Worm (Caenorhabditis elegans) whole organism, mixed stage, embryonic: ENCODE data around the gene acly-1.

Source experiments
- bed-3 ChIP-seq: fragments of 200-800 bp; sonication (Bioruptor generic); optimal IDR thresholded peaks from 3 replicates; lab custom pipeline; 2018; ENCODE audit warnings: mild to moderate bottlenecking, missing genetic modification characterization, moderate library complexity, missing compliant biosample characterization
- blmp-1 ChIP-seq: fragments of 150-350 bp; optimal IDR thresholded peaks from 2 replicates; lab custom pipeline; 2014; ENCODE audit warnings: missing biosample characterization, missing genetic modification characterization
- ceh-39 ChIP-seq: fragments of 150-350 bp; optimal IDR thresholded peaks from 2 replicates; lab custom pipeline; 2014; ENCODE audit warnings: missing biosample characterization, missing genetic modification characterization
- ceh-43 ChIP-seq: fragments of 200-800 bp; sonication (Bioruptor generic); optimal IDR thresholded peaks from 2 replicates; lab custom pipeline; 2018; ENCODE audit warnings: mild to moderate bottlenecking, missing genetic modification characterization, moderate library complexity, missing compliant biosample characterization
- ceh-83 ChIP-seq: fragments of 200-800 bp; sonication (Bioruptor generic); optimal IDR thresholded peaks from 2 replicates; lab custom pipeline; 2018; ENCODE audit warnings: mild to moderate bottlenecking, missing genetic modification characterization, missing compliant biosample characterization
- ces-1 ChIP-seq: fragments of 150-350 bp; optimal IDR thresholded peaks from 2 replicates; lab custom pipeline; 2014; ENCODE audit warnings: missing biosample characterization, missing genetic modification reagents, missing genetic modification characterization
- cnd-1 ChIP-seq: fragments of 200-800 bp; sonication (Bioruptor generic); optimal IDR thresholded peaks from 2 replicates; lab custom pipeline; 2018; ENCODE audit warnings: mild to moderate bottlenecking, missing genetic modification characterization, missing compliant biosample characterization
- drap-1 ChIP-seq: fragments of 200-800 bp; sonication (Bioruptor generic); optimal IDR thresholded peaks from 3 replicates; lab custom pipeline; 2018; ENCODE audit warnings: mild to moderate bottlenecking, missing genetic modification characterization, missing compliant biosample characterization
- elt-1 ChIP-seq: sonication (generic microtip); optimal IDR thresholded peaks from 2 replicates; lab custom pipeline; 2017; ENCODE audit warnings: missing genetic modification characterization, mild to moderate bottlenecking, missing compliant biosample characterization, antibody characterized with exemption, moderate library complexity, borderline replicate concordance; ENCODE audit not compliant: insufficient read depth
- elt-3 ChIP-seq: fragments of 150-350 bp; optimal IDR thresholded peaks from 2 replicates; lab custom pipeline; 2014; ENCODE audit warnings: missing biosample characterization, missing genetic modification characterization
- flh-1 ChIP-seq: fragments of 200-800 bp; sonication (Bioruptor generic); optimal IDR thresholded peaks from 2 replicates; lab custom pipeline; 2018; ENCODE audit warnings: mild to moderate bottlenecking, missing genetic modification characterization, moderate library complexity, missing compliant biosample characterization
- ham-2 ChIP-seq: fragments of 200-800 bp; sonication (Bioruptor generic); optimal IDR thresholded peaks from 2 replicates; lab custom pipeline; 2018; ENCODE audit warnings: mild to moderate bottlenecking, missing genetic modification characterization, missing compliant biosample characterization
- hlh-1 ChIP-seq: fragments of 150-350 bp; optimal IDR thresholded peaks from 2 replicates; lab custom pipeline; 2014; ENCODE audit warnings: missing biosample characterization, missing genetic modification reagents, missing genetic modification characterization
- lin-13 ChIP-seq: fragments of 150-350 bp; optimal IDR thresholded peaks from 2 replicates; lab custom pipeline; 2014; ENCODE audit warnings: missing biosample characterization, missing genetic modification characterization
- lin-32 ChIP-seq: fragments of 200-800 bp; sonication (Bioruptor generic); optimal IDR thresholded peaks from 2 replicates; lab custom pipeline; 2018; ENCODE audit warnings: mild to moderate bottlenecking, missing genetic modification characterization, missing compliant biosample characterization
- lsy-2 ChIP-seq: fragments of 150-350 bp; optimal IDR thresholded peaks from 2 replicates; lab custom pipeline; 2014; ENCODE audit warnings: missing biosample characterization, missing genetic modification characterization
- mep-1 ChIP-seq: fragments of 150-350 bp; optimal IDR thresholded peaks from 2 replicates; lab custom pipeline; 2017; ENCODE audit warnings: missing biosample characterization, missing genetic modification reagents, missing genetic modification characterization, inconsistent platforms
- mls-2 ChIP-seq: sonication (generic microtip); optimal IDR thresholded peaks from 2 replicates; lab custom pipeline; 2016; ENCODE audit warnings: mild to moderate bottlenecking, missing genetic modification characterization, moderate library complexity, missing compliant biosample characterization
- nhr-12 ChIP-seq: fragments of 150-350 bp; optimal IDR thresholded peaks from 2 replicates; lab custom pipeline; 2014; ENCODE audit warnings: missing biosample characterization, missing genetic modification characterization
- nhr-2 ChIP-seq: fragments of 150-350 bp; optimal IDR thresholded peaks from 2 replicates; lab custom pipeline; 2014; ENCODE audit warnings: missing biosample characterization, missing genetic modification characterization
- pha-4 ChIP-seq: fragments of 150-350 bp; optimal IDR thresholded peaks from 2 replicates; lab custom pipeline; 2018; ENCODE audit warnings: missing biosample characterization, missing genetic modification reagents, missing genetic modification characterization
- sem-2 ChIP-seq: fragments of 200-800 bp; sonication (Bioruptor generic); optimal IDR thresholded peaks from 2 replicates; lab custom pipeline; 2018; ENCODE audit warnings: mild to moderate bottlenecking, missing genetic modification characterization, missing compliant biosample characterization
- sptf-1 ChIP-seq: sonication (generic microtip); optimal IDR thresholded peaks from 2 replicates; lab custom pipeline; 2017; ENCODE audit warnings: mild to moderate bottlenecking, missing genetic modification characterization, moderate library complexity, missing compliant biosample characterization
- unc-120 ChIP-seq: sonication (generic microtip); optimal IDR thresholded peaks from 2 replicates; lab custom pipeline; 2017; ENCODE audit warnings: missing genetic modification characterization, missing compliant biosample characterization; ENCODE audit not compliant: poor library complexity, severe bottlenecking
- unc-39 ChIP-seq: fragments of 150-350 bp; optimal IDR thresholded peaks from 2 replicates; lab custom pipeline; 2014; ENCODE audit warnings: missing biosample characterization, missing genetic modification characterization
- unc-62 ChIP-seq: fragments of 150-350 bp; optimal IDR thresholded peaks from 2 replicates; lab custom pipeline; 2014; ENCODE audit warnings: missing biosample characterization, missing genetic modification reagents, missing genetic modification characterization
- zip-8 ChIP-seq: fragments of 150-350 bp; optimal IDR thresholded peaks from 2 replicates; lab custom pipeline; 2014; ENCODE audit warnings: missing biosample characterization, missing genetic modification characterization

The acly-1 gene

ce11 chrX:1512307-1512706 lies 33.0 kb downstream of the acly-1 start:
- TF ChIP-seq zip-8 (tag; lab: Kevin White, UChicago) = no peak
- no peak for TF ChIP-seq mep-1 (tag; lab: Kevin White, UChicago)
- no peak for TF ChIP-seq ceh-83 (GFP tag; lab: Kevin White, UChicago)
- TF ChIP-seq ceh-43 (GFP tag; lab: Kevin White, UChicago) = no peak
- no peak for TF ChIP-seq elt-1 (tag; lab: Kevin White, UChicago)
- TF ChIP-seq elt-3 (tag; lab: Kevin White, UChicago) = no peak

- TF ChIP-seq sem-2 (no peak), mls-2 (tag; lab: Kevin White, UChicago) (no peak), nhr-2 (tag; lab: Kevin White, UChicago) (no peak), lsy-2 (tag; lab: Kevin White, UChicago) (no peak), zip-8 (tag; lab: Kevin White, UChicago) (no peak), elt-1 (tag; lab: Kevin White, UChicago) (no peak), ceh-43 (GFP tag; lab: Kevin White, UChicago) (no peak), ceh-39 (tag; lab: Kevin White, UChicago) (no peak), unc-39 (tag; lab: Kevin White, UChicago) (no peak)
Measured at ce11 chrX:1513153-1513552, 33.8 kb downstream of the acly-1 start.

- TF ChIP-seq bed-3 (GFP tag; lab: Kevin White, UChicago) (no peak), flh-1 (GFP tag; lab: Kevin White, UChicago) (no peak)
Measured at ce11 chrX:1516574-1516973, 37.2 kb downstream of the acly-1 start.

ce11 chrX:1517519-1517918 lies 38.2 kb downstream of the acly-1 start:
- no peak for TF ChIP-seq mls-2 (tag; lab: Kevin White, UChicago)
- TF ChIP-seq nhr-12 = no peak
- peak; percentile 4 for TF ChIP-seq unc-120 (tag; lab: Kevin White, UChicago)
- TF ChIP-seq pha-4 (tag; lab: Kevin White, UChicago) = no peak
- TF ChIP-seq lin-32 = no peak

ce11 chrX:1521387-1521786 lies 42.0 kb downstream of the acly-1 start, which contains the start of gene toca-1:
TSS of gene toca-1 (minus strand) at chrX:1521487.
- TF ChIP-seq drap-1 = no peak
- TF ChIP-seq ham-2 (GFP tag; lab: Kevin White, UChicago) = no peak
- no peak for TF ChIP-seq mls-2 (tag; lab: Kevin White, UChicago)
- no peak for TF ChIP-seq flh-1 (GFP tag; lab: Kevin White, UChicago)
- TF ChIP-seq sem-2 = no peak
- no peak for TF ChIP-seq elt-3 (tag; lab: Kevin White, UChicago)
- TF ChIP-seq lin-32 = no peak
- TF ChIP-seq unc-120 (tag; lab: Kevin White, UChicago) = no peak
- no peak for TF ChIP-seq bed-3 (GFP tag; lab: Kevin White, UChicago)
- TF ChIP-seq cnd-1 (tag; lab: Kevin White, UChicago) = no peak
- no peak for TF ChIP-seq ces-1
- TF ChIP-seq blmp-1 (tag; lab: Kevin White, UChicago) = no peak
- no peak for TF ChIP-seq pha-4 (tag; lab: Kevin White, UChicago)
- TF ChIP-seq nhr-2 (tag; lab: Kevin White, UChicago) = no peak

ce11 chrX:1522068-1522467 lies 42.7 kb downstream of the acly-1 start:
- TF ChIP-seq unc-62 (GFP tag; lab: Kevin White, UChicago) (peak; percentile 1), unc-120 (tag; lab: Kevin White, UChicago) (peak; percentile 68), hlh-1 (peak; percentile 71), lin-13 (tag; lab: Kevin White, UChicago) (no peak), sptf-1 (tag; lab: Kevin White, UChicago) (peak; percentile 2), elt-1 (tag; lab: Kevin White, UChicago) (no peak), cnd-1 (tag; lab: Kevin White, UChicago) (no peak), ces-1 (peak; percentile 5), nhr-12 (no peak)
